Fruit fly (Drosophila melanogaster) whole organism, prepupa: ENCODE results near the gene Nep5.

ENCODE experiments used
- Blimp-1 ChIP-seq: fragments of 200-800 bp; sonication (Bioruptor generic); optimal IDR thresholded peaks from 3 replicates; lab custom pipeline; 2017; ENCODE audit warnings: missing biosample characterization, missing genetic modification characterization, mild to moderate bottlenecking, moderate library complexity, missing genetic modification reagents
- CG10631 ChIP-seq: fragments of 200-800 bp; sonication (Bioruptor generic); optimal IDR thresholded peaks from 2 replicates; lab custom pipeline; 2016; ENCODE audit warnings: missing biosample characterization, missing genetic modification characterization
- CG10669 ChIP-seq: fragments of 200-800 bp; sonication (Bioruptor generic); optimal IDR thresholded peaks from 3 replicates; lab custom pipeline; 2018; ENCODE audit warnings: missing biosample characterization, mild to moderate bottlenecking, missing genetic modification characterization, moderate library complexity
- CG11294 ChIP-seq: fragments of 200-800 bp; sonication (Bioruptor generic); IDR thresholded peaks from 2 replicates; pipeline ENCODE4 v1.3.6; 2022; ENCODE audit warnings: missing biosample characterization, missing genetic modification characterization
- CG15336 ChIP-seq: fragments of 200-800 bp; sonication (Bioruptor generic); IDR thresholded peaks from 2 replicates; pipeline ENCODE4 v1.3.6; 2022; ENCODE audit warnings: missing biosample characterization, missing genetic modification characterization
- CG1621 ChIP-seq: fragments of 200-800 bp; sonication (Bioruptor generic); optimal IDR thresholded peaks from 3 replicates; lab custom pipeline; 2018; ENCODE audit warnings: missing biosample characterization, mild to moderate bottlenecking, missing genetic modification characterization
- CG16779 ChIP-seq: fragments of 200-800 bp; sonication (Bioruptor generic); optimal IDR thresholded peaks from 3 replicates; lab custom pipeline; 2017; ENCODE audit warnings: missing biosample characterization, mild to moderate bottlenecking, missing genetic modification characterization
- CG3032 ChIP-seq: fragments of 200-800 bp; optimal IDR thresholded peaks from 2 replicates; lab custom pipeline; 2019; ENCODE audit warnings: missing biosample characterization, mild to moderate bottlenecking, missing genetic modification characterization, moderate library complexity
- CG31627 ChIP-seq: fragments of 200-800 bp; sonication (Bioruptor generic); optimal IDR thresholded peaks from 3 replicates; lab custom pipeline; 2016; ENCODE audit warnings: missing biosample characterization, missing genetic modification characterization
- CG32006 ChIP-seq: fragments of 200-800 bp; sonication (Bioruptor generic); optimal IDR thresholded peaks from 3 replicates; lab custom pipeline; 2017; ENCODE audit warnings: missing biosample characterization, mild to moderate bottlenecking, missing genetic modification characterization
- CG34406 ChIP-seq: fragments of 200-800 bp; sonication (Bioruptor generic); optimal IDR thresholded peaks from 3 replicates; lab custom pipeline; 2016; ENCODE audit warnings: missing biosample characterization, missing genetic modification characterization
- CG4318 ChIP-seq: fragments of 200-800 bp; sonication (Bioruptor generic); optimal IDR thresholded peaks from 3 replicates; lab custom pipeline; 2017; ENCODE audit warnings: missing biosample characterization, mild to moderate bottlenecking, missing genetic modification characterization
- CG6163 ChIP-seq: fragments of 200-800 bp; sonication (Bioruptor generic); IDR thresholded peaks from 3 replicates; pipeline ENCODE4 v1.3.6; 2022; ENCODE audit warnings: missing biosample characterization, missing genetic modification characterization
- CG6276 ChIP-seq: fragments of 200-800 bp; sonication (Bioruptor generic); optimal IDR thresholded peaks from 2 replicates; lab custom pipeline; 2017; ENCODE audit warnings: missing biosample characterization, mild to moderate bottlenecking, missing genetic modification characterization
- CG6792 ChIP-seq: fragments of 200-800 bp; sonication (Bioruptor generic); optimal IDR thresholded peaks from 3 replicates; lab custom pipeline; 2016; ENCODE audit warnings: missing biosample characterization, missing genetic modification characterization
- CG6808 ChIP-seq: fragments of 200-800 bp; sonication (Bioruptor generic); optimal IDR thresholded peaks from 3 replicates; lab custom pipeline; 2017; ENCODE audit warnings: missing biosample characterization, missing genetic modification characterization, mild to moderate bottlenecking, moderate library complexity, missing genetic modification reagents
- CG6854 ChIP-seq: fragments of 200-800 bp; sonication (Bioruptor generic); optimal IDR thresholded peaks from 2 replicates; lab custom pipeline; 2017; ENCODE audit warnings: missing biosample characterization, mild to moderate bottlenecking, missing genetic modification characterization
- CG8119 ChIP-seq: fragments of 200-800 bp; sonication (Bioruptor generic); IDR thresholded peaks from 3 replicates; pipeline ENCODE4 v1.3.6; 2022; ENCODE audit warnings: missing biosample characterization, missing genetic modification characterization
- CG8319 ChIP-seq: fragments of 200-800 bp; sonication (Bioruptor generic); optimal IDR thresholded peaks from 3 replicates; lab custom pipeline; 2016; ENCODE audit warnings: missing biosample characterization, missing genetic modification characterization
- CG8632 ChIP-seq: fragments of 200-800 bp; sonication (Bioruptor generic); optimal IDR thresholded peaks from 3 replicates; lab custom pipeline; 2016; ENCODE audit warnings: missing biosample characterization, missing genetic modification characterization
- CG9139 ChIP-seq: fragments of 200-800 bp; sonication (Bioruptor generic); optimal IDR thresholded peaks from 3 replicates; lab custom pipeline; 2017; ENCODE audit warnings: missing biosample characterization, mild to moderate bottlenecking, missing genetic modification characterization
- Eip75B ChIP-seq: fragments of 200-800 bp; sonication (Bioruptor generic); optimal IDR thresholded peaks from 3 replicates; lab custom pipeline; 2016; ENCODE audit warnings: missing biosample characterization, missing genetic modification characterization
- Eip78C ChIP-seq: fragments of 200-800 bp; sonication (Bioruptor generic); peaks from one replicate; lab custom pipeline; 2016; ENCODE audit warnings: missing biosample characterization, missing genetic modification characterization
- Eip93F ChIP-seq: fragments of 200-800 bp; sonication (Bioruptor generic); optimal IDR thresholded peaks from 2 replicates; lab custom pipeline; 2016; ENCODE audit warnings: missing biosample characterization, mild to moderate bottlenecking, missing genetic modification characterization
- Ets21C ChIP-seq: fragments of 200-800 bp; sonication (Bioruptor generic); optimal IDR thresholded peaks from 3 replicates; lab custom pipeline; 2016; ENCODE audit warnings: missing biosample characterization, missing genetic modification characterization
- Ets96B ChIP-seq: fragments of 200-800 bp; optimal IDR thresholded peaks from 2 replicates; lab custom pipeline; 2019; ENCODE audit warnings: missing biosample characterization, mild to moderate bottlenecking, missing genetic modification characterization, moderate library complexity
- Gug ChIP-seq: fragments of 200-800 bp; sonication (Bioruptor generic); IDR thresholded peaks from 2 replicates; pipeline ENCODE4 v1.3.6; 2022; ENCODE audit warnings: missing biosample characterization, missing genetic modification characterization
- Hr38 ChIP-seq: sonication (Bioruptor generic); optimal IDR thresholded peaks from 2 replicates; lab custom pipeline; 2016; ENCODE audit warnings: missing biosample characterization, missing genetic modification characterization
- Hr39 ChIP-seq: fragments of 200-800 bp; sonication (Bioruptor generic); optimal IDR thresholded peaks from 2 replicates; lab custom pipeline; 2016; ENCODE audit warnings: missing biosample characterization, missing genetic modification characterization
- Lpt ChIP-seq: fragments of 200-800 bp; sonication (Bioruptor generic); optimal IDR thresholded peaks from 3 replicates; lab custom pipeline; 2016; ENCODE audit warnings: missing biosample characterization, missing genetic modification characterization
- Met ChIP-seq: fragments of 200-800 bp; sonication (Bioruptor generic); optimal IDR thresholded peaks from 3 replicates; lab custom pipeline; 2016; ENCODE audit warnings: missing biosample characterization, missing genetic modification characterization
- OdsH ChIP-seq: fragments of 200-800 bp; sonication (Bioruptor generic); optimal IDR thresholded peaks from 3 replicates; lab custom pipeline; 2016; ENCODE audit warnings: missing biosample characterization, missing genetic modification characterization
- Sox14 ChIP-seq: fragments of 200-800 bp; sonication (Bioruptor generic); optimal IDR thresholded peaks from 3 replicates; lab custom pipeline; 2016; ENCODE audit warnings: missing biosample characterization, missing genetic modification characterization
- Sox15 ChIP-seq: fragments of 200-800 bp; sonication (Bioruptor generic); optimal IDR thresholded peaks from 3 replicates; lab custom pipeline; 2016; ENCODE audit warnings: missing biosample characterization, missing genetic modification characterization
- achi ChIP-seq: fragments of 200-800 bp; sonication (Bioruptor generic); optimal IDR thresholded peaks from 3 replicates; lab custom pipeline; 2016; ENCODE audit warnings: missing biosample characterization, missing genetic modification characterization
- acj6 ChIP-seq: fragments of 200-800 bp; sonication (Bioruptor generic); optimal IDR thresholded peaks from 3 replicates; lab custom pipeline; 2016; ENCODE audit warnings: missing biosample characterization, missing genetic modification characterization
- dac ChIP-seq: fragments of 200-800 bp; sonication (Bioruptor generic); optimal IDR thresholded peaks from 2 replicates; lab custom pipeline; 2017; ENCODE audit warnings: missing biosample characterization, mild to moderate bottlenecking, missing genetic modification characterization
- dsx ChIP-seq: fragments of 200-800 bp; optimal IDR thresholded peaks from 3 replicates; lab custom pipeline; 2019; ENCODE audit warnings: missing biosample characterization, mild to moderate bottlenecking, missing genetic modification characterization, moderate library complexity; ENCODE audit not compliant: poor library complexity, severe bottlenecking
- eg ChIP-seq: fragments of 200-800 bp; sonication (Bioruptor generic); IDR thresholded peaks from 3 replicates; pipeline ENCODE4 v1.3.6; 2022; ENCODE audit warnings: missing biosample characterization, missing genetic modification characterization
- fd85E ChIP-seq: fragments of 200-800 bp; sonication (Bioruptor generic); optimal IDR thresholded peaks from 3 replicates; lab custom pipeline; 2016; ENCODE audit warnings: missing biosample characterization, missing genetic modification characterization
- fkh ChIP-seq: fragments of 200-800 bp; sonication (Bioruptor generic); optimal IDR thresholded peaks from 3 replicates; lab custom pipeline; 2017; ENCODE audit warnings: missing biosample characterization, mild to moderate bottlenecking, missing genetic modification characterization, moderate library complexity
- net ChIP-seq: fragments of 200-800 bp; sonication (Bioruptor generic); optimal IDR thresholded peaks from 3 replicates; lab custom pipeline; 2016; ENCODE audit warnings: missing biosample characterization, missing genetic modification characterization
- pdm3 ChIP-seq: fragments of 200-800 bp; sonication (Bioruptor generic); optimal IDR thresholded peaks from 3 replicates; lab custom pipeline; 2016; ENCODE audit warnings: missing biosample characterization, missing genetic modification characterization
- salr ChIP-seq, 2 experiments: fragments of 200-800 bp; sonication (Bioruptor generic); optimal IDR thresholded peaks; 3 replicates each; lab custom pipeline; 2016 to 2018; ENCODE audit warnings: missing biosample characterization in 2 of 2, missing genetic modification characterization in 2 of 2, mild to moderate bottlenecking in 1 of 2
- spab ChIP-seq: fragments of 200-800 bp; sonication (Bioruptor generic); optimal IDR thresholded peaks from 2 replicates; lab custom pipeline; 2017; ENCODE audit warnings: missing biosample characterization, mild to moderate bottlenecking, missing genetic modification characterization, missing genetic modification reagents
- ss ChIP-seq, 2 experiments: fragments of 200-800 bp; sonication (Bioruptor generic); optimal IDR thresholded peaks; 2 replicates in 1 of 2; 3 replicates in 1 of 2; lab custom pipeline; 2017 to 2018; ENCODE audit warnings: mild to moderate bottlenecking in 2 of 2, missing biosample characterization in 2 of 2, missing genetic modification characterization in 2 of 2, moderate library complexity in 1 of 2
- svp ChIP-seq: fragments of 200-800 bp; sonication (Bioruptor generic); peaks from one replicate; lab custom pipeline; 2016; ENCODE audit warnings: missing biosample characterization, missing genetic modification characterization
- vri ChIP-seq: fragments of 200-800 bp; sonication (Bioruptor generic); optimal IDR thresholded peaks from 3 replicates; lab custom pipeline; 2016; ENCODE audit warnings: missing biosample characterization, mild to moderate bottlenecking, missing genetic modification characterization

The Nep5 gene

DNA sequence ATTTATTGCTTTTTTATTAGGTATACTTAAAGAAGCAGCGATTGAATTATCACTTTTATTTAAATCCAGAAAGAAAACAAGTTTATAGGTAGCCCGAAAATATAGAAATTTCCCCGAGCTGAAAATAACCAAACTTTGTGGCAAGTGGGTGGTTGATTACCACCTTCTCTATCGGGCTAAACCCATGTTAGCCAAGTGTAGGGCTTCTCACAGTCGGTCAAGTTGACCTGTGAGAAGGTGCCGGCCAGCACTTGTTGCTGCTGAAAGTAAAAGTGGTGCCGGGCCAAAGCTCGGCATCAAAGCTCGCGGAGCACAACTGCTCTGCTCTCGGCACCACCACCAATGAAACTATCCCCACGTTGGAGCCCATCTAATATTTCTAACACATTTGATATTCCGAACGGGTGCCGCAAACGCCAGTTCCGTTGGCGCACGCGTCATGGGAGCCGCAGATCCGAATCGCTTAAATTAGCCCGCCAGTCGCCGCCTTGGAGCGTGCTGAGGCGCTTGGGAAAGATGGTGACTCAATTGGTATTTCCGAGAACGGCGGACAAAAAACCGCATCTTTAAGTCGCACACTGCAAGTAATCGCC lies 7.0 kb upstream of the Nep5 start:
- peak; percentile 0 for TF ChIP-seq CG32006
- TF ChIP-seq Blimp-1 (GFP tag; lab: Kevin White, UChicago), result peak; percentile 50
- TF ChIP-seq Hr38 (GFP tag; lab: Kevin White, UChicago), result no peak
- 0 out of 3 replicates have a peak, but pooled peaks have one; percentile 17 for TF ChIP-seq eg (GFP tag; lab: Robert Waterston, UW)
- peak; percentile 18 for TF ChIP-seq Eip78C (GFP tag; lab: Kevin White, UChicago)
- TF ChIP-seq vri (GFP tag; lab: Kevin White, UChicago), result no peak

DNA sequence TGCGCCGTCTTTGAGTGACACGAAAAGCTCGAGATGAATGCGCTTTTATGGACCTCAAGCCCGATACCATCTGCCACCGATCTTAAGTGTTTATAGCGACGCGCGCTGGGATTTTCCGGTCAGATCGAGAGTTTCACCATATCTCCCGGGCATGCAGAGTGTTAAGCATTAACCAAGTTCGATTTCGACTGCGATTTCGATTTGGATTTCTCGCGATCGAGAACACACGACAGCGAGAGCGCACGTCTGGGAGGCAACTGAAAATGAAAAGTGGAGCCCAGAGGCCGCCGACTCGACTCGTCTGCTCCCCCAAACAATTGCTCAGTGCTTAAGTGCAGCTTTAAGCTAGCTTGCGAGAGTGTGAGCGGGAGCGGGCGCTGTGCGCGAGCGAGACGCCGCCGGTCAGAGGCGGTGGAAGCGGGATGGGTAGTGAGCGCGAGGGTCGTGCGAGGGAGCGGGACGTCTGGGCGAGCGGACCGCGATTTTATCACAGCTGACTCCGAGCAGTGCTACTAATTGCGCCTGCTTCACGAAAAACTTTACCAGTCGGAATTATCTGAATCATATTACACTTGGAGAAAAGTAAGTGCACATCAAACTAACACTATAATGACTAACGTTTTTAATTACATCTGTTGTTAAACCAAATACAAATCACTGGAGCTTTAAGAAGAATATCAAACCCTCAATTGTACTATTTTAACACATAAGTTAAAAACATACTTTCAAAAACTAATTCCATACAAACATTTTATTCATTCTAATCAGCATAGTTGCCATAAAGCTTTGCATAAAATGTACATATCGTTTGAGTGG lies 6.0 kb upstream of the Nep5 start, which contains the start of gene spz:
Gene spz (minus strand): TSS at position 261 of the 816 bp plus-strand sequence.
- TF ChIP-seq spab (GFP tag; lab: Kevin White, UChicago), result no peak
- no peak for TF ChIP-seq acj6 (GFP tag; lab: Kevin White, UChicago)
- no peak for TF ChIP-seq Gug (GFP tag; lab: Robert Waterston, UW)
- TF ChIP-seq Ets21C (GFP tag; lab: Kevin White, UChicago), result no peak
- TF ChIP-seq achi, result no peak
- TF ChIP-seq dac (GFP tag; lab: Kevin White, UChicago), result no peak
- TF ChIP-seq salr (GFP tag; optimal IDR thresholded peaks at IDR 0.05; lab: Kevin White, UChicago), result no peak
- peak; percentile 22 for TF ChIP-seq OdsH (GFP tag; lab: Kevin White, UChicago)
- TF ChIP-seq CG11294, result no peak
- peak; percentile 4 for TF ChIP-seq pdm3 (GFP tag; lab: Kevin White, UChicago)
- no peak for TF ChIP-seq CG6808 (GFP tag; lab: Kevin White, UChicago)
- peak; percentile 47 for TF ChIP-seq CG15336 (GFP tag; lab: Robert Waterston, UW)
- no peak for TF ChIP-seq CG8632 (GFP tag; lab: Kevin White, UChicago)
- TF ChIP-seq fkh, result no peak
- TF ChIP-seq Sox15 (GFP tag; lab: Kevin White, UChicago), result no peak
- no peak for TF ChIP-seq CG31627 (GFP tag; lab: Kevin White, UChicago)
- no peak for TF ChIP-seq Met (GFP tag; lab: Kevin White, UChicago)
- no peak for TF ChIP-seq Eip75B
- TF ChIP-seq CG3032 (tag; lab: Kevin White, UChicago), result no peak
- no peak for TF ChIP-seq Ets96B (tag; lab: Kevin White, UChicago)
- no peak for TF ChIP-seq CG10631 (GFP tag; lab: Kevin White, UChicago)
- TF ChIP-seq CG1621 (tag; lab: Kevin White, UChicago), result no peak
- no peak for TF ChIP-seq CG8319 (GFP tag; lab: Kevin White, UChicago)
- TF ChIP-seq fd85E (GFP tag; lab: Kevin White, UChicago), result no peak
- no peak for TF ChIP-seq Hr39 (GFP tag; lab: Kevin White, UChicago)
- TF ChIP-seq CG10669, result peak; percentile 61
- TF ChIP-seq CG16779, result no peak
- TF ChIP-seq ss (GFP tag; optimal IDR thresholded peaks at IDR 0.05; lab: Kevin White, UChicago), result peak in 1 of 2 experiments; percentile 16
- TF ChIP-seq net (GFP tag; lab: Kevin White, UChicago), result peak; percentile 13
- no peak for TF ChIP-seq CG34406 (GFP tag; lab: Kevin White, UChicago)
- peak; percentile 33; the same call in 1 of the 3 replicates for TF ChIP-seq CG8119 (GFP tag; lab: Robert Waterston, UW)
- TF ChIP-seq Eip78C (GFP tag; lab: Kevin White, UChicago), result peak; percentile 77
- TF ChIP-seq CG9139 (GFP tag; lab: Kevin White, UChicago), result no peak
- TF ChIP-seq CG4318 (GFP tag; lab: Kevin White, UChicago), result no peak
- no peak for TF ChIP-seq CG6854 (GFP tag; lab: Kevin White, UChicago)
- peak; percentile 48 for TF ChIP-seq Blimp-1 (GFP tag; lab: Kevin White, UChicago)
- TF ChIP-seq CG32006, result no peak
- TF ChIP-seq CG6276, result no peak
- TF ChIP-seq svp (GFP tag; lab: Kevin White, UChicago), result peak; percentile 98
- no peak for TF ChIP-seq Sox14 (GFP tag; lab: Kevin White, UChicago)
- TF ChIP-seq dsx (GFP tag; lab: Kevin White, UChicago), result peak; percentile 19
- TF ChIP-seq CG6792 (GFP tag; lab: Kevin White, UChicago), result no peak
- TF ChIP-seq Eip93F (GFP tag; lab: Kevin White, UChicago), result no peak
- TF ChIP-seq Lpt (GFP tag; lab: Kevin White, UChicago), result peak; percentile 4
- TF ChIP-seq CG6163 (GFP tag; lab: Robert Waterston, UW), result peak; percentile 20; the same call in 1 of the 3 replicates
